Fruit fly (Drosophila melanogaster) whole organism, pupa: ENCODE results near the gene CG31525.

Source experiments
- CG10348 ChIP-seq: fragments of 200-800 bp; sonication (Bioruptor generic); IDR thresholded peaks from 2 replicates; pipeline ENCODE4 v1.3.6; 2022; ENCODE audit warnings: missing biosample characterization, missing genetic modification characterization
- CG12605 ChIP-seq: fragments of 200-800 bp; sonication (Bioruptor generic); IDR thresholded peaks from 2 replicates; pipeline ENCODE4 v1.3.6; 2022; ENCODE audit warnings: missing biosample characterization, missing genetic modification characterization
- CG13204 ChIP-seq: fragments of 200-800 bp; sonication (Bioruptor generic); optimal IDR thresholded peaks from 2 replicates; lab custom pipeline; 2018; ENCODE audit warnings: missing biosample characterization, mild to moderate bottlenecking, missing genetic modification characterization, moderate library complexity
- CG14655 ChIP-seq: fragments of 200-800 bp; sonication (Bioruptor generic); optimal IDR thresholded peaks from 3 replicates; lab custom pipeline; 2017; ENCODE audit warnings: mild to moderate bottlenecking, missing biosample characterization, missing genetic modification reagents, missing genetic modification characterization
- CG15710 ChIP-seq: fragments of 200-800 bp; sonication (Bioruptor generic); optimal IDR thresholded peaks from 2 replicates; lab custom pipeline; 2018; ENCODE audit warnings: missing biosample characterization, mild to moderate bottlenecking, missing genetic modification characterization, moderate library complexity
- CG17806 ChIP-seq: fragments of 200-800 bp; sonication (Bioruptor generic); optimal IDR thresholded peaks from 2 replicates; lab custom pipeline; 2018; ENCODE audit warnings: missing biosample characterization, mild to moderate bottlenecking, missing genetic modification characterization, moderate library complexity
- CG32121 ChIP-seq: fragments of 200-800 bp; sonication (Bioruptor generic); IDR thresholded peaks from 2 replicates; pipeline ENCODE4 v1.3.6; 2022; ENCODE audit warnings: missing biosample characterization, missing genetic modification characterization
- CG34367 ChIP-seq: fragments of 200-800 bp; sonication (Bioruptor generic); optimal IDR thresholded peaks from 2 replicates; lab custom pipeline; 2018; ENCODE audit warnings: missing biosample characterization, mild to moderate bottlenecking, missing genetic modification characterization
- CG4496 ChIP-seq: fragments of 200-800 bp; sonication (Bioruptor generic); IDR thresholded peaks from 3 replicates; pipeline ENCODE4 v1.3.6; 2022; ENCODE audit warnings: missing biosample characterization, missing genetic modification characterization
- CG8159 ChIP-seq: fragments of 200-800 bp; sonication (Bioruptor generic); optimal IDR thresholded peaks from 3 replicates; lab custom pipeline; 2018; ENCODE audit warnings: missing biosample characterization, mild to moderate bottlenecking, missing genetic modification characterization, moderate library complexity
- CG8301 ChIP-seq: fragments of 200-800 bp; sonication (Bioruptor generic); optimal IDR thresholded peaks from 2 replicates; lab custom pipeline; 2018; ENCODE audit warnings: missing biosample characterization, mild to moderate bottlenecking, missing genetic modification characterization
- CG9948 ChIP-seq: fragments of 200-800 bp; sonication (Bioruptor generic); optimal IDR thresholded peaks from 2 replicates; lab custom pipeline; 2018; ENCODE audit warnings: missing biosample characterization, mild to moderate bottlenecking, missing genetic modification characterization, moderate library complexity
- D1 ChIP-seq: fragments of 200-800 bp; sonication (Bioruptor generic); optimal IDR thresholded peaks from 2 replicates; lab custom pipeline; 2018; ENCODE audit warnings: missing biosample characterization, mild to moderate bottlenecking, missing genetic modification characterization, moderate library complexity
- EcR ChIP-seq: fragments of 200-800 bp; sonication (Bioruptor generic); optimal IDR thresholded peaks from 3 replicates; lab custom pipeline; 2019; ENCODE audit warnings: missing biosample characterization, missing genetic modification characterization, mild to moderate bottlenecking, moderate library complexity, missing genetic modification reagents
- Ets98B ChIP-seq: fragments of 200-800 bp; sonication (Bioruptor generic); IDR thresholded peaks from 2 replicates; pipeline ENCODE4 v1.3.6; 2022; ENCODE audit warnings: missing biosample characterization, missing genetic modification characterization
- Pif1A ChIP-seq: fragments of 200-800 bp; sonication (Bioruptor generic); optimal IDR thresholded peaks from 3 replicates; lab custom pipeline; 2016; ENCODE audit warnings: missing biosample characterization, missing genetic modification characterization
- Pif1B ChIP-seq: fragments of 200-800 bp; sonication (Bioruptor generic); optimal IDR thresholded peaks from 3 replicates; lab custom pipeline; 2016; ENCODE audit warnings: missing biosample characterization, missing genetic modification characterization
- Snoo ChIP-seq: fragments of 200-800 bp; sonication (Bioruptor generic); optimal IDR thresholded peaks from 3 replicates; lab custom pipeline; 2017; ENCODE audit warnings: missing biosample characterization, mild to moderate bottlenecking, missing genetic modification characterization, inconsistent platforms
- fd96Ca ChIP-seq: fragments of 200-800 bp; sonication (Bioruptor generic); IDR thresholded peaks from 3 replicates; pipeline ENCODE4 v1.3.6; 2022; ENCODE audit warnings: missing biosample characterization, missing genetic modification characterization
- gl ChIP-seq: fragments of 200-800 bp; sonication (Bioruptor generic); optimal IDR thresholded peaks from 2 replicates; lab custom pipeline; 2018; ENCODE audit warnings: missing biosample characterization, mild to moderate bottlenecking, missing genetic modification characterization
- rn ChIP-seq: fragments of 200-800 bp; sonication (Bioruptor generic); IDR thresholded peaks from 2 replicates; pipeline ENCODE4 v1.3.6; 2022; ENCODE audit warnings: missing biosample characterization, missing genetic modification characterization

CG31525 gene

dm6 chr3R:4453213-4453956 is 26.6 kb downstream of the CG31525 start:
- TF ChIP-seq CG15710 (no peak), gl (tag; lab: Kevin White, UChicago) (peak; percentile 2), CG34367 (tag; lab: Kevin White, UChicago) (no peak), Ets98B (GFP tag; lab: Robert Waterston, UW) (peak; percentile 75), CG4496 (peak; percentile 93), CG10348 (GFP tag; lab: Robert Waterston, UW) (no peak), Pif1B (GFP tag; lab: Kevin White, UChicago) (peak; percentile 32), CG32121 (GFP tag; lab: Robert Waterston, UW) (peak; percentile 51), CG12605 (peak; percentile 74), CG14655 (peak; percentile 13), fd96Ca (peak; percentile 68; the same call in 1 of the 3 replicates), EcR (GFP tag; lab: Kevin White, UChicago) (peak; percentile 16), CG17806 (tag; lab: Kevin White, UChicago) (no peak), CG13204 (GFP tag; lab: Kevin White, UChicago) (peak; percentile 93), CG8159 (peak; percentile 25), CG8301 (tag; lab: Kevin White, UChicago) (no peak), Pif1A (GFP tag; lab: Kevin White, UChicago) (peak; percentile 19)

- TF ChIP-seq CG10348 (GFP tag; lab: Robert Waterston, UW): no peak
- TF ChIP-seq CG15710: no peak
- TF ChIP-seq gl (tag; lab: Kevin White, UChicago): no peak
- TF ChIP-seq CG12605: no peak
- no peak for TF ChIP-seq rn (GFP tag; lab: Robert Waterston, UW)
- no peak for TF ChIP-seq fd96Ca
- TF ChIP-seq Pif1A (GFP tag; lab: Kevin White, UChicago): no peak
- no peak for TF ChIP-seq CG8301 (tag; lab: Kevin White, UChicago)
- no peak for TF ChIP-seq CG8159
- no peak for TF ChIP-seq Ets98B (GFP tag; lab: Robert Waterston, UW)
- TF ChIP-seq Pif1B (GFP tag; lab: Kevin White, UChicago): no peak
- TF ChIP-seq CG32121 (GFP tag; lab: Robert Waterston, UW): no peak
- no peak for TF ChIP-seq CG13204 (GFP tag; lab: Kevin White, UChicago)
- no peak for TF ChIP-seq CG34367 (tag; lab: Kevin White, UChicago)
Measured at dm6 chr3R:4457625-4458024, 30.8 kb downstream of the CG31525 start.

dm6 chr3R:4458272-4458671 is 31.4 kb downstream of the CG31525 start:
- TF ChIP-seq CG8301 (tag; lab: Kevin White, UChicago): no peak
- TF ChIP-seq CG13204 (GFP tag; lab: Kevin White, UChicago): no peak
- TF ChIP-seq Ets98B (GFP tag; lab: Robert Waterston, UW): no peak
- TF ChIP-seq gl (tag; lab: Kevin White, UChicago): no peak
- TF ChIP-seq CG14655: no peak
- no peak for TF ChIP-seq CG34367 (tag; lab: Kevin White, UChicago)
- TF ChIP-seq D1 (tag; lab: Kevin White, UChicago): no peak
- TF ChIP-seq EcR (GFP tag; lab: Kevin White, UChicago): no peak
- no peak for TF ChIP-seq rn (GFP tag; lab: Robert Waterston, UW)
- TF ChIP-seq fd96Ca: no peak
- TF ChIP-seq CG8159: no peak
- TF ChIP-seq CG17806 (tag; lab: Kevin White, UChicago): no peak
- TF ChIP-seq CG10348 (GFP tag; lab: Robert Waterston, UW): no peak
- no peak for TF ChIP-seq CG4496
- no peak for TF ChIP-seq CG15710
- TF ChIP-seq Snoo (tag; lab: Kevin White, UChicago): no peak

dm6 chr3R:4462783-4463182 is 36.0 kb downstream of the CG31525 start, which contains the start of gene CG31522:
Gene CG31522, minus strand, starts transcription at chr3R:4462883.
- TF ChIP-seq Pif1B (GFP tag; lab: Kevin White, UChicago): no peak
- no peak for TF ChIP-seq rn (GFP tag; lab: Robert Waterston, UW)
- no peak for TF ChIP-seq EcR (GFP tag; lab: Kevin White, UChicago)
- peak; percentile 79 for TF ChIP-seq CG13204 (GFP tag; lab: Kevin White, UChicago)

- TF ChIP-seq CG9948 (tag; lab: Kevin White, UChicago) (no peak), CG10348 (GFP tag; lab: Robert Waterston, UW) (no peak), Pif1A (GFP tag; lab: Kevin White, UChicago) (no peak), Pif1B (GFP tag; lab: Kevin White, UChicago) (no peak), CG32121 (GFP tag; lab: Robert Waterston, UW) (no peak), CG12605 (no peak), fd96Ca (no peak), CG13204 (GFP tag; lab: Kevin White, UChicago) (no peak), CG17806 (tag; lab: Kevin White, UChicago) (no peak), CG15710 (no peak), rn (GFP tag; lab: Robert Waterston, UW) (no peak), CG8301 (tag; lab: Kevin White, UChicago) (no peak)
Measured at dm6 chr3R:4466894-4467293, 40.1 kb downstream of the CG31525 start.

- peak; percentile 72 for TF ChIP-seq EcR (GFP tag; lab: Kevin White, UChicago)
- TF ChIP-seq CG4496: 0 out of 3 replicates have a peak, but pooled peaks have one; percentile 22
- TF ChIP-seq CG8159: peak; percentile 2
- peak; percentile 40 for TF ChIP-seq gl (tag; lab: Kevin White, UChicago)
- TF ChIP-seq CG13204 (GFP tag; lab: Kevin White, UChicago): peak; percentile 68
- TF ChIP-seq Ets98B (GFP tag; lab: Robert Waterston, UW): no peak
- no peak for TF ChIP-seq CG17806 (tag; lab: Kevin White, UChicago)
- no peak for TF ChIP-seq rn (GFP tag; lab: Robert Waterston, UW)
- TF ChIP-seq CG15710: peak; percentile 7
- TF ChIP-seq Snoo (tag; lab: Kevin White, UChicago): peak; percentile 30
Measured at dm6 chr3R:4468926-4469325, 42.1 kb downstream of the CG31525 start.
